Fruit fly (Drosophila melanogaster): Measurements from ENCODE around the gene CG9500.

dm6 chr2L:6387068-6387467 is 28.9 kb upstream of the CG9500 start:
- TF ChIP-seq h (optimal IDR thresholded peaks at IDR 0.05) (no peak), jumu (GFP tag; optimal IDR thresholded peaks at IDR 0.05) (no peak), vfl (GFP tag; optimal IDR thresholded peaks at IDR 0.05) (no peak), Fer1 (GFP tag; optimal IDR thresholded peaks at IDR 0.05) (no peak), tap (tag; optimal IDR thresholded peaks at IDR 0.05) (no peak), CG6813 (GFP tag; optimal IDR thresholded peaks at IDR 0.05) (no peak), Lhr (GFP tag; optimal IDR thresholded peaks at IDR 0.05) (no peak), Atf-2 (GFP tag; optimal IDR thresholded peaks at IDR 0.05) (no peak)

Measured in whole organism, embryonic.